Fruit fly (Drosophila melanogaster): ENCODE results near the gene CG7768.

CG7768 gene

DNA sequence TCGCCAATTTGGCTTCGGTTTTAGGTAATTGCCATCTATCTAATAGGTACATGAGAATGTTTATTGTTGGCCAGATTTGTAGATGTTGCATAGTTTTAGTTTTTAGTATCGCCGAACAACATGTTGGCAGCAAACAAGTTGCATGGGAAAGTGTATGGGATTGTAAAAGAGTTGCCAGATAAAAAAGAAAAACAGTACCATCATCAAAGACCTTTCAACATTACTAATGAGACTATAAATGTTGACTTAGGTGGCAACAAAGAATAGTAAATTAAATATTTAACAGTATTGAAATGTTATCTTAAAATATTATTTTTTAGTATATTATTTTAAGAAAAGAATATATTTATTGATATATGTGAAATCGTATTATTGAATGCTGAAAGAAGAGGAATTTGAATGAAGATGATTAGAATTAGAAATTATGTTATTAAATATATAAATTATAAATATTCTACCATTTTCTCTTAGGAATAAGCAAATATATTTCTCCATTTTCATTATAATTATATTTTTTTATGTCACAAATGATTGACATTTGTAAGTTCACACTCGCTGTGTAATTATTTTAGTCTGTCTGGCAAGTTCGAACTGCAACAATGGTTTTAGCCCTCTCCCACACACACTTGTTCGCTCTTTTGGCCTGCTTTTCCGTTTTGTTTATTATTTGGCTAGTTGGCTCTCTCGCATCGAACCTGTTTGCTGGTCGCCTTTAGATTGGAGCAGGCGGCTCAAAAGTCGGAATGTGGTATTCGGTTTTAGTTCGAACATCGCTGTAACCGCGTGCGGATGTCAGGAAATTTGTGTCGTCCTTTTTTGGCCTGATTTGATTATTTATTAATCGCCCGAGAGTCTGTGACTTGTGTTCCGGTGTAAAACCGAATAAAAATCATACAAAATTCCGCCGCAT lies 13.1 kb upstream of the CG7768 start (continued):
- TF ChIP-seq pzg (GFP tag; optimal IDR thresholded peaks at IDR 0.05) (no peak), Atf6 (GFP tag; IDR thresholded peaks at IDR 0.05) (no peak), CG7372 (GFP tag; IDR thresholded peaks at IDR 0.05) (no peak), Ptx1 (GFP tag; IDR thresholded peaks at IDR 0.05) (no peak), Trl (optimal IDR thresholded peaks at IDR 0.05) (peak; percentile 55 to 69), Trl (GFP tag; optimal IDR thresholded peaks at IDR 0.05) (no peak), CG1647 (GFP tag; optimal IDR thresholded peaks at IDR 0.05) (no peak), CG2129 (GFP tag; IDR thresholded peaks at IDR 0.05; ENCODE audit: partially characterized antibody) (no peak), CG7928 (GFP tag; optimal IDR thresholded peaks at IDR 0.05) (no peak), D19B (GFP tag; optimal IDR thresholded peaks at IDR 0.05) (no peak), Doc2 (GFP tag; IDR thresholded peaks at IDR 0.05) (no peak), HmgZ (tag; optimal IDR thresholded peaks at IDR 0.05) (no peak), fd102C (GFP tag; optimal IDR thresholded peaks at IDR 0.05) (no peak), CG12071 (GFP tag; optimal IDR thresholded peaks at IDR 0.05) (peak; percentile 9), inv (GFP tag; IDR thresholded peaks at IDR 0.05; ENCODE audit: partially characterized antibody) (no peak), CG7357 (GFP tag; IDR thresholded peaks at IDR 0.05) (no peak), danr (GFP tag; IDR thresholded peaks at IDR 0.05) (no peak), dan (GFP tag; IDR thresholded peaks at IDR 0.05) (no peak), Dip3 (GFP tag; optimal IDR thresholded peaks at IDR 0.05) (no peak), Kr (GFP tag; optimal IDR thresholded peaks at IDR 0.05) (no peak), dysf (GFP tag; IDR thresholded peaks at IDR 0.05) (no peak), nmo (GFP tag; optimal IDR thresholded peaks at IDR 0.05) (peak; percentile 27), CG7963 (GFP tag; IDR thresholded peaks at IDR 0.05; ENCODE audit: partially characterized antibody) (no peak), bcd (GFP tag; optimal IDR thresholded peaks at IDR 0.05) (no peak), CG10654 (GFP tag; optimal IDR thresholded peaks at IDR 0.05) (no peak), Fer3 (tag; optimal IDR thresholded peaks at IDR 0.05) (peak; percentile 8), CG17912 (GFP tag; optimal IDR thresholded peaks at IDR 0.05) (peak; percentile 15), ranshi (GFP tag; IDR thresholded peaks at IDR 0.05) (no peak), Ets65A (GFP tag) (no peak), CG6683 (GFP tag; optimal IDR thresholded peaks at IDR 0.05) (no peak), hth (optimal IDR thresholded peaks at IDR 0.05) (no peak), CG8924 (tag; optimal IDR thresholded peaks at IDR 0.05) (peak; percentile 6), Med (GFP tag) (no peak), wek (GFP tag; optimal IDR thresholded peaks at IDR 0.05) (no peak), insv (GFP tag; optimal IDR thresholded peaks at IDR 0.05) (no peak), schlank (tag; optimal IDR thresholded peaks at IDR 0.05) (no peak), NfI (GFP tag; optimal IDR thresholded peaks at IDR 0.05) (no peak), NC2α (GFP tag; optimal IDR thresholded peaks at IDR 0.05) (no peak), CG15269 (tag; optimal IDR thresholded peaks at IDR 0.05) (peak; percentile 37), Abd-B (GFP tag; optimal IDR thresholded peaks at IDR 0.05) (no peak), Dp (GFP tag; optimal IDR thresholded peaks at IDR 0.05) (no peak), Poxn (GFP tag; IDR thresholded peaks at IDR 0.05) (no peak), CG17359 (tag; optimal IDR thresholded peaks at IDR 0.05) (no peak), NC2β (GFP tag; optimal IDR thresholded peaks at IDR 0.05) (no peak), pnt (GFP tag; optimal IDR thresholded peaks at IDR 0.05) (no peak), otp (GFP tag; IDR thresholded peaks at IDR 0.05) (no peak), ham (GFP tag; IDR thresholded peaks at IDR 0.05) (no peak)

Data from whole organism, embryonic.